Worm (Caenorhabditis elegans) whole organism, mixed stage, embryonic: ENCODE data around the gene F58F6.5.

ENCODE experiments used
- M03D4.4 ChIP-seq: sonication (generic microtip); optimal IDR thresholded peaks from 2 replicates; lab custom pipeline; 2017; ENCODE audit warnings: mild to moderate bottlenecking, missing genetic modification characterization, missing compliant biosample characterization
- bed-3 ChIP-seq: fragments of 200-800 bp; sonication (Bioruptor generic); optimal IDR thresholded peaks from 3 replicates; lab custom pipeline; 2018; ENCODE audit warnings: mild to moderate bottlenecking, missing genetic modification characterization, moderate library complexity, missing compliant biosample characterization
- blmp-1 ChIP-seq: fragments of 150-350 bp; optimal IDR thresholded peaks from 2 replicates; lab custom pipeline; 2014; ENCODE audit warnings: missing biosample characterization, missing genetic modification characterization
- ceh-39 ChIP-seq: fragments of 150-350 bp; optimal IDR thresholded peaks from 2 replicates; lab custom pipeline; 2014; ENCODE audit warnings: missing biosample characterization, missing genetic modification characterization
- ceh-43 ChIP-seq: fragments of 200-800 bp; sonication (Bioruptor generic); optimal IDR thresholded peaks from 2 replicates; lab custom pipeline; 2018; ENCODE audit warnings: mild to moderate bottlenecking, missing genetic modification characterization, moderate library complexity, missing compliant biosample characterization
- ceh-83 ChIP-seq: fragments of 200-800 bp; sonication (Bioruptor generic); optimal IDR thresholded peaks from 2 replicates; lab custom pipeline; 2018; ENCODE audit warnings: mild to moderate bottlenecking, missing genetic modification characterization, missing compliant biosample characterization
- ces-1 ChIP-seq: fragments of 150-350 bp; optimal IDR thresholded peaks from 2 replicates; lab custom pipeline; 2014; ENCODE audit warnings: missing biosample characterization, missing genetic modification reagents, missing genetic modification characterization
- cnd-1 ChIP-seq: fragments of 200-800 bp; sonication (Bioruptor generic); optimal IDR thresholded peaks from 2 replicates; lab custom pipeline; 2018; ENCODE audit warnings: mild to moderate bottlenecking, missing genetic modification characterization, missing compliant biosample characterization
- drap-1 ChIP-seq: fragments of 200-800 bp; sonication (Bioruptor generic); optimal IDR thresholded peaks from 3 replicates; lab custom pipeline; 2018; ENCODE audit warnings: mild to moderate bottlenecking, missing genetic modification characterization, missing compliant biosample characterization
- elt-1 ChIP-seq: sonication (generic microtip); optimal IDR thresholded peaks from 2 replicates; lab custom pipeline; 2017; ENCODE audit warnings: missing genetic modification characterization, mild to moderate bottlenecking, missing compliant biosample characterization, antibody characterized with exemption, moderate library complexity, borderline replicate concordance; ENCODE audit not compliant: insufficient read depth
- elt-3 ChIP-seq: fragments of 150-350 bp; optimal IDR thresholded peaks from 2 replicates; lab custom pipeline; 2014; ENCODE audit warnings: missing biosample characterization, missing genetic modification characterization
- flh-1 ChIP-seq: fragments of 200-800 bp; sonication (Bioruptor generic); optimal IDR thresholded peaks from 2 replicates; lab custom pipeline; 2018; ENCODE audit warnings: mild to moderate bottlenecking, missing genetic modification characterization, moderate library complexity, missing compliant biosample characterization
- ham-2 ChIP-seq: fragments of 200-800 bp; sonication (Bioruptor generic); optimal IDR thresholded peaks from 2 replicates; lab custom pipeline; 2018; ENCODE audit warnings: mild to moderate bottlenecking, missing genetic modification characterization, missing compliant biosample characterization
- hlh-1 ChIP-seq: fragments of 150-350 bp; optimal IDR thresholded peaks from 2 replicates; lab custom pipeline; 2014; ENCODE audit warnings: missing biosample characterization, missing genetic modification reagents, missing genetic modification characterization
- lin-13 ChIP-seq: fragments of 150-350 bp; optimal IDR thresholded peaks from 2 replicates; lab custom pipeline; 2014; ENCODE audit warnings: missing biosample characterization, missing genetic modification characterization
- lin-32 ChIP-seq: fragments of 200-800 bp; sonication (Bioruptor generic); optimal IDR thresholded peaks from 2 replicates; lab custom pipeline; 2018; ENCODE audit warnings: mild to moderate bottlenecking, missing genetic modification characterization, missing compliant biosample characterization
- lsy-2 ChIP-seq: fragments of 150-350 bp; optimal IDR thresholded peaks from 2 replicates; lab custom pipeline; 2014; ENCODE audit warnings: missing biosample characterization, missing genetic modification characterization
- mab-5 ChIP-seq: fragments of 150-350 bp; optimal IDR thresholded peaks from 2 replicates; lab custom pipeline; 2014; ENCODE audit warnings: missing biosample characterization, missing genetic modification characterization
- mep-1 ChIP-seq: fragments of 150-350 bp; optimal IDR thresholded peaks from 2 replicates; lab custom pipeline; 2017; ENCODE audit warnings: missing biosample characterization, missing genetic modification reagents, missing genetic modification characterization, inconsistent platforms
- mls-2 ChIP-seq: sonication (generic microtip); optimal IDR thresholded peaks from 2 replicates; lab custom pipeline; 2016; ENCODE audit warnings: mild to moderate bottlenecking, missing genetic modification characterization, moderate library complexity, missing compliant biosample characterization
- nhr-12 ChIP-seq: fragments of 150-350 bp; optimal IDR thresholded peaks from 2 replicates; lab custom pipeline; 2014; ENCODE audit warnings: missing biosample characterization, missing genetic modification characterization
- nhr-2 ChIP-seq: fragments of 150-350 bp; optimal IDR thresholded peaks from 2 replicates; lab custom pipeline; 2014; ENCODE audit warnings: missing biosample characterization, missing genetic modification characterization
- nhr-237 ChIP-seq: fragments of 150-350 bp; optimal IDR thresholded peaks from 2 replicates; lab custom pipeline; 2014; ENCODE audit warnings: missing biosample characterization, missing genetic modification characterization
- nhr-28 ChIP-seq: fragments of 150-350 bp; optimal IDR thresholded peaks from 2 replicates; lab custom pipeline; 2014; ENCODE audit warnings: missing biosample characterization, missing genetic modification characterization
- nhr-76 ChIP-seq: sonication (generic microtip); optimal IDR thresholded peaks from 2 replicates; lab custom pipeline; 2017; ENCODE audit warnings: missing biosample characterization, missing genetic modification characterization
- pha-4 ChIP-seq: fragments of 150-350 bp; optimal IDR thresholded peaks from 2 replicates; lab custom pipeline; 2018; ENCODE audit warnings: missing biosample characterization, missing genetic modification reagents, missing genetic modification characterization
- sem-2 ChIP-seq: fragments of 200-800 bp; sonication (Bioruptor generic); optimal IDR thresholded peaks from 2 replicates; lab custom pipeline; 2018; ENCODE audit warnings: mild to moderate bottlenecking, missing genetic modification characterization, missing compliant biosample characterization
- snpc-4 ChIP-seq: fragments of 150-350 bp; optimal IDR thresholded peaks from 2 replicates; lab custom pipeline; 2014; ENCODE audit warnings: missing biosample characterization, missing genetic modification characterization
- sptf-1 ChIP-seq: sonication (generic microtip); optimal IDR thresholded peaks from 2 replicates; lab custom pipeline; 2017; ENCODE audit warnings: mild to moderate bottlenecking, missing genetic modification characterization, moderate library complexity, missing compliant biosample characterization
- tbx-8 ChIP-seq: fragments of 200-800 bp; sonication (Bioruptor generic); optimal IDR thresholded peaks from 2 replicates; lab custom pipeline; 2018; ENCODE audit warnings: mild to moderate bottlenecking, missing genetic modification characterization, moderate library complexity, missing compliant biosample characterization
- unc-120 ChIP-seq: sonication (generic microtip); optimal IDR thresholded peaks from 2 replicates; lab custom pipeline; 2017; ENCODE audit warnings: missing genetic modification characterization, missing compliant biosample characterization; ENCODE audit not compliant: poor library complexity, severe bottlenecking
- unc-39 ChIP-seq: fragments of 150-350 bp; optimal IDR thresholded peaks from 2 replicates; lab custom pipeline; 2014; ENCODE audit warnings: missing biosample characterization, missing genetic modification characterization
- unc-62 ChIP-seq: fragments of 150-350 bp; optimal IDR thresholded peaks from 2 replicates; lab custom pipeline; 2014; ENCODE audit warnings: missing biosample characterization, missing genetic modification reagents, missing genetic modification characterization
- zip-8 ChIP-seq: fragments of 150-350 bp; optimal IDR thresholded peaks from 2 replicates; lab custom pipeline; 2014; ENCODE audit warnings: missing biosample characterization, missing genetic modification characterization
- ztf-11 ChIP-seq: fragments of 150-350 bp; optimal IDR thresholded peaks from 2 replicates; lab custom pipeline; 2014; ENCODE audit warnings: missing biosample characterization, missing genetic modification characterization

The F58F6.5 gene

DNA sequence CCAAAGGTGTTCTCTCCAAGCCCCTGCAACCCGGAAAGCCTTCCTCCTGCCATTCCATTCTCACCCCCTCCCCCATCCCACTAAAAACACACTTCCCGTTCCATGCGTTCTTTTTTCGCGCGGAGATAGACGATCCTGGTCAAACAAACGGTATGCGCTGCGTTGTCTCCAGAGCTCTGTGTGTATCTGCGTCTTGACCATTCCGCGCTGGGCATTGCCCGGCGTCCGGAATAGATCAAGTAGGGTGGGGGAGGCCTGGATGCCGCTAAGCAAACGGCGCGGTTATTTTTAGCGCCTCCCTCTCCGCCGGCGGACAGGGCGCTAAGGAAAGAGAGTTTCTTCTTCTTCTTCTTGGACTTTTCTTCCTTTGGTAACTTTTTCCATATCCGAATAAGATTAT, 31.8 kb downstream of the F58F6.5 start:
- TF ChIP-seq mep-1 (tag; lab: Kevin White, UChicago): no peak
- TF ChIP-seq pha-4: peak; percentile 51
- TF ChIP-seq drap-1 (GFP tag; lab: Kevin White, UChicago): no peak
- TF ChIP-seq, all 35 proteins: peak for 1

DNA sequence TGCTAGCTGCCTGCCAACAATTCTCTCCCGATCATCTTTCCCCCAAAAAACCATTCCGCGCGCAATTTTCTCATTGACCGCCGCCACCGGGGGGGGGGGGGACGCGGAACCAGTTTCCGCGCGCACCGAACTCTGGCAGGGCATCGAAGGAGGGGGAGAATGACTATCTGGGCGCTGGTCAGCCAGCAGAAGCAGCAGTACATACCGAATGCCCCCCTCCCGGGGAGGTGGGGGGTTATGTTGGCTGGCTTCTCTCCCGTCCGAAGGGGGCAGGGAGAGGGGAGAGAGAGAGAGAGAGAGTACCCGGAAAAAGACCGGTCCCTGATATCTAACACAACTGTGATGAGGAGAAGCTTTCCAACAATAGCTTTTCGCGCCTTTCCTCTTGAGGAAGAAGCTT, 34.2 kb downstream of the F58F6.5 start:
- TF ChIP-seq nhr-2 (tag; lab: Kevin White, UChicago): no peak
- no peak for TF ChIP-seq zip-8 (tag; lab: Kevin White, UChicago)
- no peak for TF ChIP-seq hlh-1
- TF ChIP-seq lsy-2 (tag; lab: Kevin White, UChicago): no peak
- no peak for TF ChIP-seq elt-1 (tag; lab: Kevin White, UChicago)
- TF ChIP-seq lin-32 (GFP tag; lab: Kevin White, UChicago): no peak
- TF ChIP-seq nhr-76 (tag; lab: Kevin White, UChicago): no peak
- no peak for TF ChIP-seq sem-2 (GFP tag; lab: Kevin White, UChicago)
- TF ChIP-seq blmp-1 (tag; lab: Kevin White, UChicago): no peak
- TF ChIP-seq mep-1 (tag; lab: Kevin White, UChicago): no peak
- TF ChIP-seq mab-5 (tag; lab: Kevin White, UChicago): no peak
- peak; percentile 65 for TF ChIP-seq sptf-1
- peak; percentile 46 for TF ChIP-seq ham-2 (GFP tag; lab: Kevin White, UChicago)
- no peak for TF ChIP-seq ztf-11 (tag; lab: Kevin White, UChicago)
- no peak for TF ChIP-seq nhr-28 (tag; lab: Kevin White, UChicago)
- TF ChIP-seq ces-1 (GFP tag; lab: Kevin White, UChicago): no peak
- TF ChIP-seq mls-2 (tag; lab: Kevin White, UChicago): peak; percentile 63
- TF ChIP-seq unc-62 (GFP tag; lab: Kevin White, UChicago): no peak
- peak; percentile 36 for TF ChIP-seq bed-3 (GFP tag; lab: Kevin White, UChicago)
- no peak for TF ChIP-seq elt-3 (tag; lab: Kevin White, UChicago)
- TF ChIP-seq drap-1 (GFP tag; lab: Kevin White, UChicago): peak; percentile 28
- TF ChIP-seq nhr-237 (tag; lab: Kevin White, UChicago): no peak
- TF ChIP-seq ceh-83 (GFP tag; lab: Kevin White, UChicago): no peak
- no peak for TF ChIP-seq snpc-4 (tag; lab: Kevin White, UChicago)
- TF ChIP-seq unc-120: no peak
- peak; percentile 42 for TF ChIP-seq cnd-1 (tag; lab: Kevin White, UChicago)
- TF ChIP-seq ceh-39 (tag; lab: Kevin White, UChicago): no peak
- TF ChIP-seq pha-4: no peak
- TF ChIP-seq flh-1 (GFP tag; lab: Kevin White, UChicago): no peak
- TF ChIP-seq M03D4.4: peak; percentile 55
- no peak for TF ChIP-seq nhr-12 (tag; lab: Kevin White, UChicago)
- no peak for TF ChIP-seq lin-13
- TF ChIP-seq unc-39 (tag; lab: Kevin White, UChicago): no peak
- no peak for TF ChIP-seq ceh-43 (GFP tag; lab: Kevin White, UChicago)
- TF ChIP-seq tbx-8: no peak

DNA sequence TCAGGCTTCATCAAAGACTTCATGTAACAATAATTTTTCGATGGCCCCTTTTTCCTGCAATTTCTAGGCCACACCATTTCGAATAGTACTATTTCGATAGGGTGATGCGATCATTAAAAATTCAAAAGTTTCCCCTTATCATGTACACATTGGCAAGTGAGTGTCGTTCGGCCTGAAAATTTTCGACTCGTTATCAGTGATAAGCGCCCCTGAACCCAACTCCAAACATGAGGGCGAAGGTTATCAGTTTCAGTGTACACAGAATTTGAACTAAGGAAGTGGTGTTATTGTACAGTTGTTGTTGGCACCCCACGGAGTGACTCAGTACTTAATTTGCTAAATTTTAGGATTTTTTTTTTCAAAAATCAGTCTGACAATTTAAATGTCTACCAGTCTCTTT, 35.5 kb downstream of the F58F6.5 start:
- TF ChIP-seq mep-1 (tag; lab: Kevin White, UChicago) (no peak), tbx-8 (no peak), ztf-11 (tag; lab: Kevin White, UChicago) (no peak), lin-13 (no peak), M03D4.4 (no peak), cnd-1 (tag; lab: Kevin White, UChicago) (no peak), ham-2 (GFP tag; lab: Kevin White, UChicago) (no peak), lsy-2 (tag; lab: Kevin White, UChicago) (no peak), ceh-43 (GFP tag; lab: Kevin White, UChicago) (no peak), hlh-1 (no peak), mab-5 (tag; lab: Kevin White, UChicago) (no peak), unc-62 (GFP tag; lab: Kevin White, UChicago) (no peak), sem-2 (GFP tag; lab: Kevin White, UChicago) (no peak), drap-1 (GFP tag; lab: Kevin White, UChicago) (no peak), nhr-12 (tag; lab: Kevin White, UChicago) (no peak), ceh-83 (GFP tag; lab: Kevin White, UChicago) (no peak)
